Fruit fly (Drosophila melanogaster) whole organism, embryonic: ENCODE data around the gene CG10651.

Source experiments
- Ada2b ChIP-seq: fragments of 200-800 bp; sonication (Bioruptor generic); IDR thresholded peaks from 2 replicates; pipeline ENCODE4 v1.3.6; 2022; ENCODE audit warnings: missing biosample characterization, missing genetic modification characterization
- CG10431 ChIP-seq: fragments of 200-800 bp; sonication (Bioruptor generic); optimal IDR thresholded peaks from 3 replicates; lab custom pipeline; 2018; ENCODE audit warnings: missing biosample characterization, mild to moderate bottlenecking, missing genetic modification characterization
- CG10565 ChIP-seq: fragments of 200-800 bp; sonication (Bioruptor generic); optimal IDR thresholded peaks from 3 replicates; lab custom pipeline; 2016; ENCODE audit warnings: missing biosample characterization, mild to moderate bottlenecking, missing genetic modification characterization
- CG10959 ChIP-seq: fragments of 200-800 bp; sonication (Bioruptor generic); IDR thresholded peaks from 2 replicates; pipeline ENCODE4 v1.3.6; 2022; ENCODE audit warnings: missing biosample characterization, missing genetic modification characterization
- CG11723 ChIP-seq: fragments of 200-800 bp; sonication (Bioruptor generic); optimal IDR thresholded peaks from 2 replicates; lab custom pipeline; 2017; ENCODE audit warnings: missing biosample characterization, mild to moderate bottlenecking, missing genetic modification characterization
- CG13296 ChIP-seq: fragments of 200-800 bp; sonication (Bioruptor generic); optimal IDR thresholded peaks from 3 replicates; lab custom pipeline; 2018; ENCODE audit warnings: missing biosample characterization, mild to moderate bottlenecking, missing genetic modification characterization
- CG13424 ChIP-seq: fragments of 200-800 bp; sonication (Bioruptor generic); optimal IDR thresholded peaks from 2 replicates; lab custom pipeline; 2019; ENCODE audit warnings: missing biosample characterization, mild to moderate bottlenecking, missing genetic modification characterization, moderate library complexity
- CG15073 ChIP-seq: fragments of 200-800 bp; sonication (Bioruptor generic); optimal IDR thresholded peaks from 2 replicates; lab custom pipeline; 2016; ENCODE audit warnings: missing biosample characterization, missing genetic modification characterization
- CG1529 ChIP-seq: fragments of 200-800 bp; sonication (Bioruptor generic); optimal IDR thresholded peaks from 3 replicates; lab custom pipeline; 2018; ENCODE audit warnings: missing biosample characterization, missing genetic modification characterization
- CG1602 ChIP-seq: fragments of 200-800 bp; sonication (Bioruptor generic); optimal IDR thresholded peaks from 3 replicates; lab custom pipeline; 2016; ENCODE audit warnings: missing biosample characterization, missing genetic modification characterization
- CG1647 ChIP-seq: fragments of 200-800 bp; sonication (Bioruptor generic); optimal IDR thresholded peaks from 3 replicates; lab custom pipeline; 2016; ENCODE audit warnings: missing biosample characterization, missing genetic modification characterization
- CG17568 ChIP-seq: fragments of 200-800 bp; sonication (Bioruptor generic); optimal IDR thresholded peaks from 2 replicates; lab custom pipeline; 2018; ENCODE audit warnings: missing biosample characterization, mild to moderate bottlenecking, missing genetic modification characterization, moderate library complexity
- CG3065 ChIP-seq: fragments of 200-800 bp; sonication (Bioruptor generic); optimal IDR thresholded peaks from 2 replicates; lab custom pipeline; 2016; ENCODE audit warnings: missing biosample characterization, missing genetic modification characterization
- CG3281 ChIP-seq: fragments of 200-800 bp; sonication (Bioruptor generic); optimal IDR thresholded peaks from 3 replicates; lab custom pipeline; 2017; ENCODE audit warnings: missing biosample characterization, mild to moderate bottlenecking, missing genetic modification characterization
- CG3847 ChIP-seq: fragments of 200-800 bp; sonication (Bioruptor generic); IDR thresholded peaks from 2 replicates; pipeline ENCODE4 v1.3.6; 2022; ENCODE audit warnings: missing biosample characterization, missing genetic modification characterization
- CG7928 ChIP-seq: fragments of 200-800 bp; sonication (Bioruptor generic); optimal IDR thresholded peaks from 2 replicates; lab custom pipeline; 2017; ENCODE audit warnings: missing biosample characterization, mild to moderate bottlenecking, missing genetic modification characterization
- CG8388 ChIP-seq: fragments of 200-800 bp; sonication (Bioruptor generic); optimal IDR thresholded peaks from 2 replicates; lab custom pipeline; 2019; ENCODE audit warnings: missing biosample characterization, mild to moderate bottlenecking, missing genetic modification characterization, moderate library complexity
- CG8944 ChIP-seq: fragments of 200-800 bp; sonication (Bioruptor generic); optimal IDR thresholded peaks from 3 replicates; lab custom pipeline; 2016; ENCODE audit warnings: missing biosample characterization, missing genetic modification characterization
- CG9215 ChIP-seq: fragments of 200-800 bp; sonication (Bioruptor generic); IDR thresholded peaks from 2 replicates; pipeline ENCODE4 v1.3.6; 2022; ENCODE audit warnings: missing biosample characterization, missing genetic modification characterization
- CG9437 ChIP-seq: fragments of 200-800 bp; sonication (Bioruptor generic); optimal IDR thresholded peaks from 2 replicates; lab custom pipeline; 2018; ENCODE audit warnings: missing biosample characterization, mild to moderate bottlenecking, missing genetic modification characterization
- CG9817 ChIP-seq: fragments of 200-800 bp; sonication (Bioruptor generic); optimal IDR thresholded peaks from 2 replicates; lab custom pipeline; 2018; ENCODE audit warnings: missing biosample characterization, mild to moderate bottlenecking, missing genetic modification characterization, moderate library complexity
- HLHmδ ChIP-seq: fragments of 200-800 bp; sonication (Bioruptor generic); optimal IDR thresholded peaks from 2 replicates; lab custom pipeline; 2018; ENCODE audit warnings: missing biosample characterization, mild to moderate bottlenecking, missing genetic modification characterization, moderate library complexity
- Hand ChIP-seq: fragments of 200-800 bp; sonication (Bioruptor generic); optimal IDR thresholded peaks from 2 replicates; lab custom pipeline; 2017; ENCODE audit warnings: mild to moderate bottlenecking, missing biosample characterization, missing genetic modification reagents, missing genetic modification characterization
- Hr78 ChIP-seq, 2 experiments: fragments of 200-800 bp in 1 of 2; fragments of >200 bp in 1 of 2; sonication (Bioruptor generic) in 1 of 2; optimal IDR thresholded peaks; 2 replicates each; lab custom pipeline; 2017 to 2019; ENCODE audit warnings: missing biosample characterization in 2 of 2, missing genetic modification characterization in 2 of 2, mild to moderate bottlenecking in 1 of 2, moderate library complexity in 1 of 2
- NC2α ChIP-seq: fragments of 200-800 bp; sonication (Bioruptor generic); optimal IDR thresholded peaks from 2 replicates; lab custom pipeline; 2016; ENCODE audit warnings: missing biosample characterization, missing genetic modification characterization
- NC2β ChIP-seq: fragments of 200-800 bp; sonication (Bioruptor generic); optimal IDR thresholded peaks from 2 replicates; lab custom pipeline; 2016; ENCODE audit warnings: missing biosample characterization, missing genetic modification characterization
- Nf-YA ChIP-seq: fragments of 200-800 bp; sonication (Bioruptor generic); IDR thresholded peaks from 2 replicates; pipeline ENCODE4 v1.3.6; 2022; ENCODE audit warnings: missing biosample characterization, missing genetic modification characterization
- Poxn ChIP-seq: fragments of 200-800 bp; sonication (Bioruptor generic); IDR thresholded peaks from 2 replicates; pipeline ENCODE4 v1.3.6; 2022; ENCODE audit warnings: missing biosample characterization, missing genetic modification characterization
- Sox102F ChIP-seq: fragments of 200-800 bp; sonication (Bioruptor generic); optimal IDR thresholded peaks from 2 replicates; lab custom pipeline; 2018; ENCODE audit warnings: missing biosample characterization, mild to moderate bottlenecking, missing genetic modification characterization, moderate library complexity
- ac ChIP-seq: fragments of 200-800 bp; sonication (Bioruptor generic); optimal IDR thresholded peaks from 3 replicates; lab custom pipeline; 2017; ENCODE audit warnings: missing biosample characterization, mild to moderate bottlenecking, missing genetic modification characterization
- al ChIP-seq: fragments of 200-800 bp; sonication (Bioruptor generic); IDR thresholded peaks from 2 replicates; pipeline ENCODE4 v1.3.6; 2022; ENCODE audit warnings: missing biosample characterization, missing genetic modification characterization
- bab2 ChIP-seq: fragments of 200-800 bp; sonication (Bioruptor generic); optimal IDR thresholded peaks from 2 replicates; lab custom pipeline; 2016; ENCODE audit warnings: missing biosample characterization, missing genetic modification characterization
- cad ChIP-seq: fragments of >200 bp; optimal IDR thresholded peaks from 2 replicates; lab custom pipeline; 2017; ENCODE audit warnings: missing biosample characterization, missing genetic modification characterization
- chn ChIP-seq: fragments of 200-800 bp; sonication (Bioruptor generic); optimal IDR thresholded peaks from 2 replicates; lab custom pipeline; 2016; ENCODE audit warnings: missing biosample characterization, missing genetic modification characterization
- crol ChIP-seq: fragments of 200-800 bp; sonication (Bioruptor generic); IDR thresholded peaks from 2 replicates; pipeline ENCODE4 v1.3.6; 2022; ENCODE audit warnings: missing biosample characterization, missing genetic modification characterization
- dpn ChIP-seq, 2 experiments: fragments of 200-800 bp; sonication (Bioruptor generic); optimal IDR thresholded peaks; 3 replicates each; lab custom pipeline; 2016; ENCODE audit warnings: missing biosample characterization in 2 of 2, missing genetic modification characterization in 2 of 2
- gfzf ChIP-seq: fragments of 200-800 bp; sonication (Bioruptor generic); optimal IDR thresholded peaks from 2 replicates; lab custom pipeline; 2016; ENCODE audit warnings: missing biosample characterization, mild to moderate bottlenecking, missing genetic modification characterization, moderate library complexity
- hbn ChIP-seq: fragments of 200-800 bp; sonication (Bioruptor generic); IDR thresholded peaks from 2 replicates; pipeline ENCODE4 v1.3.6; 2022; ENCODE audit warnings: missing biosample characterization, missing genetic modification characterization; ENCODE audit not compliant: partially characterized antibody
- hkb ChIP-seq, 2 experiments: fragments of 200-800 bp in 1 of 2; fragments of >200 bp in 1 of 2; sonication (Bioruptor generic) in 1 of 2; IDR thresholded peaks in 1 of 2; optimal IDR thresholded peaks in 1 of 2; 2 replicates each; pipeline versions ENCODE4 v1.3.6 to Lab custom; 2017 to 2022; ENCODE audit warnings: missing biosample characterization in 1 of 2, missing genetic modification characterization in 1 of 2
- mld ChIP-seq: fragments of 200-800 bp; sonication (Bioruptor generic); IDR thresholded peaks from 3 replicates; pipeline ENCODE4 v1.3.6; 2022; ENCODE audit warnings: missing biosample characterization, missing genetic modification characterization; ENCODE audit not compliant: partially characterized antibody
- pan ChIP-seq, 4 experiments: fragments of >200 bp in 3 of 4; fragments of 200-800 bp in 1 of 4; sonication (Bioruptor generic) in 1 of 4; optimal IDR thresholded peaks in 3 of 4; IDR thresholded peaks in 1 of 4; 2 replicates each; pipeline versions ENCODE4 v1.3.6 to Lab custom; 2017 to 2022; ENCODE audit warnings: missing biosample characterization in 2 of 4, missing genetic modification characterization in 2 of 4, mixed read lengths in 1 of 4
- pfk ChIP-seq: fragments of 200-800 bp; sonication (Bioruptor generic); optimal IDR thresholded peaks from 2 replicates; lab custom pipeline; 2018; ENCODE audit warnings: missing biosample characterization, mild to moderate bottlenecking, missing genetic modification characterization, moderate library complexity
- row ChIP-seq: fragments of 200-800 bp; sonication (Bioruptor generic); IDR thresholded peaks from 3 replicates; pipeline ENCODE4 v1.3.6; 2022; ENCODE audit warnings: missing biosample characterization, missing genetic modification characterization
- sd ChIP-seq: fragments of 200-800 bp; sonication (Bioruptor generic); optimal IDR thresholded peaks from 3 replicates; lab custom pipeline; 2018; ENCODE audit warnings: missing biosample characterization, mild to moderate bottlenecking, missing genetic modification characterization, moderate library complexity
- seq ChIP-seq: fragments of 200-800 bp; sonication (Bioruptor generic); IDR thresholded peaks from 2 replicates; pipeline ENCODE4 v1.3.6; 2022; ENCODE audit warnings: missing biosample characterization, missing genetic modification characterization
- shn ChIP-seq: fragments of 200-800 bp; sonication (Bioruptor generic); optimal IDR thresholded peaks from 3 replicates; lab custom pipeline; 2016; ENCODE audit warnings: missing biosample characterization, missing genetic modification characterization
- slp2 ChIP-seq: fragments of 200-800 bp; sonication (Bioruptor generic); optimal IDR thresholded peaks from 2 replicates; lab custom pipeline; 2016; ENCODE audit warnings: missing biosample characterization, missing genetic modification characterization
- unpg ChIP-seq: fragments of 200-800 bp; sonication (Bioruptor generic); optimal IDR thresholded peaks from 3 replicates; lab custom pipeline; 2018; ENCODE audit warnings: missing biosample characterization, mild to moderate bottlenecking, missing genetic modification characterization, moderate library complexity
- zen ChIP-seq: fragments of 200-800 bp; sonication (Bioruptor generic); optimal IDR thresholded peaks from 3 replicates; lab custom pipeline; 2018; ENCODE audit warnings: missing biosample characterization, mild to moderate bottlenecking, missing genetic modification characterization, moderate library complexity

The CG10651 gene

DNA sequence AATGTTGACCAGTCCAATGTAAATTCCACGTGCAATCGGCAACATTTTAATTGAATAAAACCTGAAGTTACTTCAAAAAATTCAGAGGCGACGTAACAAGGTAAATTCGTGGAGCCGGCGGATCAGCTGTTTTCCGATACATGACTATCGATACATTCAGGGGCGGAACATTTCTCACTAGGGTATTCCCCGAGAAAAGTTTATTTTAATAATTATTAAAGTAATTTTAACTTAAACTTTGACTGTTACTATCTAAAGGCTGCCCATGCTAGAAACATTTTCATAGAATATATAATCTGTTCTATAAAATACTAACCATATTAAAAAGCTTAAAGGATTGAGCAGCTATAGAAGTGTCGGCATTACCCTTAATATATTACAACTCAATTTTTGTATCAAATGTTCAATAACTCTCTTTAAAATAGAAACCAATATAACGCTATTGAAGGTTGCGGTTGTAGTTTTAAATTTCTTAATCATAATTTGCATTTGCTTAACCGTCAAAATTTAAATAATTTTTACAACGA, 37.6 kb downstream of the CG10651 start, which contains the start of the genes mRpS18B and Kua (continued):
- TF ChIP-seq unpg = peak; percentile 62
- no peak for TF ChIP-seq CG8944 (GFP tag; lab: Kevin White, UChicago)
- peak; percentile 60 for TF ChIP-seq Ada2b (GFP tag; lab: Robert Waterston, UW)
- TF ChIP-seq CG3281 = peak; percentile 50
- TF ChIP-seq CG3847 (GFP tag; lab: Robert Waterston, UW) = peak; percentile 71
- TF ChIP-seq gfzf (GFP tag; lab: Kevin White, UChicago) = no peak
- peak; percentile 44 for TF ChIP-seq CG9215 (GFP tag; lab: Robert Waterston, UW)
- TF ChIP-seq CG10565 (GFP tag; lab: Kevin White, UChicago) = no peak
- TF ChIP-seq dpn (GFP tag; optimal IDR thresholded peaks at IDR 0.05; lab: Kevin White, UChicago) = peak; percentile 44 to 53
- TF ChIP-seq pfk (GFP tag; lab: Kevin White, UChicago) = no peak
- TF ChIP-seq sd (tag; lab: Kevin White, UChicago) = no peak
- peak; percentile 50 for TF ChIP-seq hbn (GFP tag; lab: Robert Waterston, UW)
- TF ChIP-seq HLHmδ (GFP tag; lab: Kevin White, UChicago) = no peak
- no peak for TF ChIP-seq NC2α
- peak; percentile 65 for TF ChIP-seq CG13424 (tag; lab: Kevin White, UChicago)
- TF ChIP-seq CG11723 (GFP tag; lab: Kevin White, UChicago) = no peak
- TF ChIP-seq CG1647 = no peak
- peak; percentile 86 for TF ChIP-seq CG9437
- TF ChIP-seq Hr78 (GFP tag; optimal IDR thresholded peaks at IDR 0.05; lab: Kevin White, UChicago) = no peak
- no peak for TF ChIP-seq zen (tag; lab: Kevin White, UChicago)
- no peak for TF ChIP-seq NC2β (GFP tag; lab: Kevin White, UChicago)
- no peak for TF ChIP-seq crol (GFP tag; lab: Robert Waterston, UW)
- no peak for TF ChIP-seq CG17568 (GFP tag; lab: Kevin White, UChicago)
- TF ChIP-seq slp2 = no peak
- TF ChIP-seq Sox102F = peak; percentile 71
- TF ChIP-seq chn (GFP tag; lab: Kevin White, UChicago) = no peak
- no peak for TF ChIP-seq CG15073 (GFP tag; lab: Kevin White, UChicago)
- no peak for TF ChIP-seq shn (GFP tag; lab: Kevin White, UChicago)
- peak; percentile 57 for TF ChIP-seq CG9817 (tag; lab: Kevin White, UChicago)
- no peak for TF ChIP-seq bab2 (GFP tag; lab: Kevin White, UChicago)
- no peak for TF ChIP-seq CG10431 (GFP tag; lab: Kevin White, UChicago)
- no peak for TF ChIP-seq hkb (optimal IDR thresholded peaks at IDR 0.05; lab: Kevin White, UChicago)
- peak; percentile 53 for TF ChIP-seq hkb (GFP tag; IDR thresholded peaks at IDR 0.05; lab: Robert Waterston, UW)
- peak; percentile 42; the same call in 1 of the 2 replicates for TF ChIP-seq al
- TF ChIP-seq row (GFP tag; lab: Robert Waterston, UW) = peak; percentile 86
- TF ChIP-seq ac (GFP tag; lab: Kevin White, UChicago) = no peak
- TF ChIP-seq mld (GFP tag; lab: Robert Waterston, UW) = no peak
- no peak for TF ChIP-seq CG10959
- peak; percentile 25 for TF ChIP-seq CG1602 (GFP tag; lab: Kevin White, UChicago)
- no peak for TF ChIP-seq CG3065 (GFP tag; lab: Kevin White, UChicago)
- peak; percentile 48 for TF ChIP-seq CG7928 (GFP tag; lab: Kevin White, UChicago)
- no peak for TF ChIP-seq CG1529 (GFP tag; lab: Kevin White, UChicago)
- no peak for TF ChIP-seq cad (GFP tag; lab: Kevin White, UChicago)
- TF ChIP-seq pan (optimal IDR thresholded peaks at IDR 0.05; lab: Kevin White, UChicago) = no peak
- peak in 1 of 2 experiments; percentile 63 for TF ChIP-seq pan (GFP tag; optimal IDR thresholded peaks at IDR 0.05 in 1 of 2, IDR thresholded peaks at IDR 0.05 in 1 of 2)
- no peak for TF ChIP-seq Hand (GFP tag; lab: Kevin White, UChicago)
- TF ChIP-seq seq (GFP tag; lab: Robert Waterston, UW) = no peak
- peak; percentile 41 for TF ChIP-seq CG8388 (GFP tag; lab: Kevin White, UChicago)
- TF ChIP-seq CG13296 (GFP tag; lab: Kevin White, UChicago) = peak; percentile 54
- TF ChIP-seq Nf-YA (GFP tag; lab: Robert Waterston, UW) = no peak
- no peak for TF ChIP-seq Poxn (GFP tag; lab: Robert Waterston, UW)
